Fruit fly (Drosophila melanogaster) whole organism, embryonic: Measurements from ENCODE around the gene CG5515.

ENCODE experiments used
- Antp ChIP-seq: fragments of 200-800 bp; sonication (Bioruptor generic); optimal IDR thresholded peaks from 3 replicates; lab custom pipeline; 2016; ENCODE audit warnings: missing biosample characterization, missing genetic modification characterization
- Bteb2 ChIP-seq: fragments of 200-800 bp; sonication (Bioruptor generic); optimal IDR thresholded peaks from 2 replicates; lab custom pipeline; 2016; ENCODE audit warnings: missing biosample characterization, missing genetic modification characterization
- CG10321 ChIP-seq: fragments of 200-800 bp; sonication (Bioruptor generic); IDR thresholded peaks from 2 replicates; pipeline ENCODE4 v1.3.6; 2022; ENCODE audit warnings: missing biosample characterization, missing genetic modification characterization
- CG11398 ChIP-seq: fragments of 200-800 bp; sonication (Bioruptor generic); optimal IDR thresholded peaks from 2 replicates; lab custom pipeline; 2016; ENCODE audit warnings: missing biosample characterization, missing genetic modification characterization
- CG11456 ChIP-seq: fragments of 200-800 bp; sonication (Bioruptor generic); IDR thresholded peaks from 3 replicates; pipeline ENCODE4 v1.3.6; 2022; ENCODE audit warnings: missing biosample characterization, missing genetic modification characterization
- CG12104 ChIP-seq: fragments of 200-800 bp; sonication (Bioruptor generic); optimal IDR thresholded peaks from 3 replicates; lab custom pipeline; 2016; ENCODE audit warnings: missing biosample characterization, missing genetic modification characterization
- CG12236 ChIP-seq: fragments of 200-800 bp; sonication (Bioruptor generic); optimal IDR thresholded peaks from 2 replicates; lab custom pipeline; 2016; ENCODE audit warnings: missing biosample characterization, missing genetic modification characterization
- CG15601 ChIP-seq: fragments of 200-800 bp; sonication (Bioruptor generic); optimal IDR thresholded peaks from 3 replicates; lab custom pipeline; 2019; ENCODE audit warnings: missing biosample characterization, mild to moderate bottlenecking, missing genetic modification characterization, moderate library complexity
- CG1602 ChIP-seq: fragments of 200-800 bp; sonication (Bioruptor generic); optimal IDR thresholded peaks from 3 replicates; lab custom pipeline; 2016; ENCODE audit warnings: missing biosample characterization, missing genetic modification characterization
- CG16813 ChIP-seq: fragments of 200-800 bp; sonication (Bioruptor generic); IDR thresholded peaks from 3 replicates; pipeline ENCODE4 v1.3.6; 2022; ENCODE audit warnings: missing biosample characterization, missing genetic modification characterization; ENCODE audit not compliant: partially characterized antibody
- CG17328 ChIP-seq: fragments of 200-800 bp; sonication (Bioruptor generic); IDR thresholded peaks from 2 replicates; pipeline ENCODE4 v1.3.6; 2022; ENCODE audit warnings: missing biosample characterization, missing genetic modification characterization
- CG17361 ChIP-seq: fragments of 200-800 bp; sonication (Bioruptor generic); IDR thresholded peaks from 3 replicates; pipeline ENCODE4 v1.3.6; 2022; ENCODE audit warnings: missing biosample characterization, missing genetic modification characterization
- CG17612 ChIP-seq: fragments of 200-800 bp; sonication (Bioruptor generic); IDR thresholded peaks from 2 replicates; pipeline ENCODE4 v1.3.6; 2022; ENCODE audit warnings: missing biosample characterization, missing genetic modification characterization
- CG18599 ChIP-seq: fragments of 200-800 bp; sonication (Bioruptor generic); optimal IDR thresholded peaks from 3 replicates; lab custom pipeline; 2017; ENCODE audit warnings: missing biosample characterization, missing genetic modification characterization, mild to moderate bottlenecking, moderate library complexity, missing genetic modification reagents
- CG18764 ChIP-seq: fragments of 200-800 bp; sonication (Bioruptor generic); optimal IDR thresholded peaks from 3 replicates; lab custom pipeline; 2016; ENCODE audit warnings: missing biosample characterization, missing genetic modification characterization
- CG31224 ChIP-seq: fragments of 200-800 bp; sonication (Bioruptor generic); IDR thresholded peaks from 2 replicates; pipeline ENCODE4 v1.3.6; 2022; ENCODE audit warnings: missing biosample characterization, missing genetic modification characterization
- CG31441 ChIP-seq: fragments of 200-800 bp; sonication (Bioruptor generic); IDR thresholded peaks from 2 replicates; pipeline ENCODE4 v1.3.6; 2022; ENCODE audit warnings: missing biosample characterization, missing genetic modification characterization
- CG4328 ChIP-seq: fragments of 200-800 bp; sonication (Bioruptor generic); optimal IDR thresholded peaks from 3 replicates; lab custom pipeline; 2017; ENCODE audit warnings: missing biosample characterization, missing genetic modification reagents, missing genetic modification characterization
- CG5953 ChIP-seq: fragments of 200-800 bp; sonication (Bioruptor generic); IDR thresholded peaks from 2 replicates; pipeline ENCODE4 v1.3.6; 2022; ENCODE audit warnings: missing biosample characterization, missing genetic modification characterization
- CG8944 ChIP-seq: fragments of 200-800 bp; sonication (Bioruptor generic); optimal IDR thresholded peaks from 3 replicates; lab custom pipeline; 2016; ENCODE audit warnings: missing biosample characterization, missing genetic modification characterization
- CG9727 ChIP-seq: fragments of 200-800 bp; sonication (Bioruptor generic); optimal IDR thresholded peaks from 3 replicates; lab custom pipeline; 2017; ENCODE audit warnings: missing biosample characterization, mild to moderate bottlenecking, missing genetic modification characterization
- CG9932 ChIP-seq: fragments of 200-800 bp; sonication (Bioruptor generic); IDR thresholded peaks from 2 replicates; pipeline ENCODE4 v1.3.6; 2022; ENCODE audit warnings: missing biosample characterization, missing genetic modification characterization
- D ChIP-seq, 2 experiments: fragments of 200-800 bp in 1 of 2; fragments of >200 bp in 1 of 2; sonication (Bioruptor generic) in 1 of 2; optimal IDR thresholded peaks; 2 replicates in 1 of 2; 3 replicates in 1 of 2; lab custom pipeline; 2017; ENCODE audit warnings: mild to moderate bottlenecking in 1 of 2, missing biosample characterization in 1 of 2, missing genetic modification characterization in 1 of 2, missing genetic modification reagents in 1 of 2
- Dad ChIP-seq: fragments of 200-800 bp; sonication (Bioruptor generic); optimal IDR thresholded peaks from 3 replicates; lab custom pipeline; 2016; ENCODE audit warnings: missing biosample characterization, missing genetic modification characterization
- Doc3 ChIP-seq: fragments of 200-800 bp; sonication (Bioruptor generic); IDR thresholded peaks from 3 replicates; pipeline ENCODE4 v1.3.6; 2022; ENCODE audit warnings: missing biosample characterization, missing genetic modification characterization; ENCODE audit not compliant: partially characterized antibody
- Elba2 ChIP-seq: fragments of 200-800 bp; sonication (Bioruptor generic); optimal IDR thresholded peaks from 3 replicates; lab custom pipeline; 2016; ENCODE audit warnings: missing biosample characterization, missing genetic modification characterization
- Ets97D ChIP-seq: fragments of 200-800 bp; sonication (Bioruptor generic); optimal IDR thresholded peaks from 3 replicates; lab custom pipeline; 2016; ENCODE audit warnings: missing biosample characterization, missing genetic modification characterization
- Fer3 ChIP-seq: fragments of 200-800 bp; sonication (Bioruptor generic); optimal IDR thresholded peaks from 2 replicates; lab custom pipeline; 2018; ENCODE audit warnings: missing biosample characterization, mild to moderate bottlenecking, missing genetic modification characterization, moderate library complexity
- GATAe ChIP-seq: fragments of 200-800 bp; sonication (Bioruptor generic); conservative IDR thresholded peaks from 2 replicates; pipeline ENCODE4 v1.3.6; 2022; ENCODE audit warnings: missing biosample characterization, missing genetic modification characterization
- HLH4C ChIP-seq: fragments of 200-800 bp; sonication (Bioruptor generic); IDR thresholded peaks from 3 replicates; pipeline ENCODE4 v1.3.6; 2022; ENCODE audit warnings: missing biosample characterization, missing genetic modification characterization; ENCODE audit not compliant: partially characterized antibody
- Hmr ChIP-seq: fragments of 200-800 bp; sonication (Bioruptor generic); optimal IDR thresholded peaks from 3 replicates; lab custom pipeline; 2017; ENCODE audit warnings: mild to moderate bottlenecking, missing biosample characterization, missing genetic modification reagents, missing genetic modification characterization
- NC2β ChIP-seq: fragments of 200-800 bp; sonication (Bioruptor generic); optimal IDR thresholded peaks from 2 replicates; lab custom pipeline; 2016; ENCODE audit warnings: missing biosample characterization, missing genetic modification characterization
- Ptx1 ChIP-seq: fragments of 200-800 bp; sonication (Bioruptor generic); IDR thresholded peaks from 2 replicates; pipeline ENCODE4 v1.3.6; 2022; ENCODE audit warnings: missing biosample characterization, missing genetic modification characterization
- TFAM ChIP-seq: fragments of 200-800 bp; sonication (Bioruptor generic); optimal IDR thresholded peaks from 2 replicates; lab custom pipeline; 2017; ENCODE audit warnings: missing biosample characterization, missing genetic modification characterization, inconsistent platforms
- aop ChIP-seq: fragments of 200-800 bp; sonication (Bioruptor generic); IDR thresholded peaks from 2 replicates; pipeline ENCODE4 v1.3.6; 2022; ENCODE audit warnings: missing biosample characterization, missing genetic modification characterization
- ci ChIP-seq: fragments of 200-800 bp; sonication (Bioruptor generic); IDR thresholded peaks from 3 replicates; pipeline ENCODE4 v1.3.6; 2022; ENCODE audit warnings: missing biosample characterization, missing genetic modification characterization
- croc ChIP-seq: fragments of 200-800 bp; sonication (Bioruptor generic); conservative IDR thresholded peaks from 3 replicates; pipeline ENCODE4 v1.3.6; 2022; ENCODE audit warnings: missing biosample characterization, missing genetic modification characterization
- fru ChIP-seq: fragments of >200 bp; optimal IDR thresholded peaks from 2 replicates; lab custom pipeline; 2017
- gfzf ChIP-seq: fragments of 200-800 bp; sonication (Bioruptor generic); optimal IDR thresholded peaks from 2 replicates; lab custom pipeline; 2016; ENCODE audit warnings: missing biosample characterization, mild to moderate bottlenecking, missing genetic modification characterization, moderate library complexity
- her ChIP-seq: fragments of 200-800 bp; sonication (Bioruptor generic); optimal IDR thresholded peaks from 2 replicates; lab custom pipeline; 2016; ENCODE audit warnings: missing biosample characterization, missing genetic modification characterization
- ind ChIP-seq: fragments of 200-800 bp; sonication (Bioruptor generic); optimal IDR thresholded peaks from 3 replicates; lab custom pipeline; 2016; ENCODE audit warnings: missing biosample characterization, missing genetic modification characterization
- jigr1 ChIP-seq: fragments of 200-800 bp; sonication (Bioruptor generic); IDR thresholded peaks from 3 replicates; pipeline ENCODE4 v1.3.6; 2022; ENCODE audit warnings: missing biosample characterization, missing genetic modification characterization
- klu ChIP-seq: fragments of 200-800 bp; sonication (Bioruptor generic); IDR thresholded peaks from 2 replicates; pipeline ENCODE4 v1.3.6; 2022; ENCODE audit warnings: missing biosample characterization, missing genetic modification characterization
- luna ChIP-seq: fragments of 200-800 bp; sonication (Bioruptor generic); optimal IDR thresholded peaks from 2 replicates; lab custom pipeline; 2016; ENCODE audit warnings: missing biosample characterization, missing genetic modification characterization
- pan ChIP-seq, 4 experiments: fragments of >200 bp in 3 of 4; fragments of 200-800 bp in 1 of 4; sonication (Bioruptor generic) in 1 of 4; optimal IDR thresholded peaks in 3 of 4; IDR thresholded peaks in 1 of 4; 2 replicates each; pipeline versions ENCODE4 v1.3.6 to Lab custom; 2017 to 2022; ENCODE audit warnings: missing biosample characterization in 2 of 4, missing genetic modification characterization in 2 of 4, mixed read lengths in 1 of 4
- tgo ChIP-seq: fragments of 200-800 bp; sonication (Bioruptor generic); IDR thresholded peaks from 3 replicates; pipeline ENCODE4 v1.3.6; 2022; ENCODE audit warnings: missing biosample characterization, missing genetic modification characterization
- toy ChIP-seq: fragments of 200-800 bp; sonication (Bioruptor generic); IDR thresholded peaks from 2 replicates; pipeline ENCODE4 v1.3.6; 2022; ENCODE audit warnings: missing biosample characterization, missing genetic modification characterization
- ttk ChIP-seq: fragments of 200-800 bp; sonication (Bioruptor generic); IDR thresholded peaks from 2 replicates; pipeline ENCODE4 v2.1.2; 2022; ENCODE audit warnings: missing biosample characterization, missing genetic modification characterization
- tup ChIP-seq: fragments of 200-800 bp; sonication (Bioruptor generic); optimal IDR thresholded peaks from 2 replicates; lab custom pipeline; 2016; ENCODE audit warnings: missing biosample characterization, mild to moderate bottlenecking, missing genetic modification characterization, moderate library complexity
- zen2 ChIP-seq: fragments of 200-800 bp; sonication (Bioruptor generic); IDR thresholded peaks from 3 replicates; pipeline ENCODE4 v1.3.6; 2022; ENCODE audit warnings: missing biosample characterization, missing genetic modification characterization; ENCODE audit not compliant: partially characterized antibody

The CG5515 gene

dm6 chr3R:24193373-24193879 lies 4.7 kb upstream of the CG5515 start, which contains the start of the genes SMC6 and CG6204 (continued):
- TF ChIP-seq CG15601 (tag; lab: Kevin White, UChicago): peak; percentile 87
- no peak for TF ChIP-seq HLH4C (GFP tag; lab: Robert Waterston, UW)
- peak; percentile 53 for TF ChIP-seq luna (GFP tag; lab: Kevin White, UChicago)
- TF ChIP-seq aop (GFP tag; lab: Robert Waterston, UW): peak; percentile 18; the same call in 1 of the 2 replicates
- peak; percentile 90 for TF ChIP-seq Bteb2 (GFP tag; lab: Kevin White, UChicago)
- TF ChIP-seq Ptx1 (GFP tag; lab: Robert Waterston, UW): peak; percentile 97
- TF ChIP-seq TFAM (GFP tag; lab: Kevin White, UChicago): peak; percentile 62
- peak; percentile 94 for TF ChIP-seq CG31441
- peak; percentile 33; the same call in 1 of the 3 replicates for TF ChIP-seq CG16813 (GFP tag; lab: Robert Waterston, UW)
- peak; percentile 97 for TF ChIP-seq CG9932
- TF ChIP-seq zen2 (GFP tag; lab: Robert Waterston, UW): no peak
- peak; percentile 75 for TF ChIP-seq CG17612 (GFP tag; lab: Robert Waterston, UW)
- peak; percentile 84 for TF ChIP-seq GATAe (GFP tag; lab: Robert Waterston, UW)
- TF ChIP-seq D (optimal IDR thresholded peaks at IDR 0.05; lab: Kevin White, UChicago): no peak
- peak; percentile 80 for TF ChIP-seq D (GFP tag; optimal IDR thresholded peaks at IDR 0.05; lab: Kevin White, UChicago)
- no peak for TF ChIP-seq fru (lab: Kevin White, UChicago)
- peak; percentile 78 for TF ChIP-seq CG5953 (GFP tag; lab: Robert Waterston, UW)
- peak; percentile 52 for TF ChIP-seq Ets97D (GFP tag; lab: Kevin White, UChicago)
- peak; percentile 92 for TF ChIP-seq CG18599
- peak; percentile 93 for TF ChIP-seq CG11456
- TF ChIP-seq pan (optimal IDR thresholded peaks at IDR 0.05; lab: Kevin White, UChicago): no peak
- peak in 1 of 2 experiments; percentile 96 for TF ChIP-seq pan (GFP tag; optimal IDR thresholded peaks at IDR 0.05 in 1 of 2, IDR thresholded peaks at IDR 0.05 in 1 of 2)
- TF ChIP-seq Doc3 (GFP tag; lab: Robert Waterston, UW): no peak
- TF ChIP-seq CG8944 (GFP tag; lab: Kevin White, UChicago): peak; percentile 70
- TF ChIP-seq CG12236: peak; percentile 66
- peak; percentile 89 for TF ChIP-seq ttk (GFP tag; lab: Robert Waterston, UW)
- TF ChIP-seq NC2β (GFP tag; lab: Kevin White, UChicago): peak; percentile 77
- TF ChIP-seq her: peak; percentile 44
- peak; percentile 78 for TF ChIP-seq Dad
- TF ChIP-seq Hmr: peak; percentile 94
- peak; percentile 95 for TF ChIP-seq ind
- peak; percentile 89 for TF ChIP-seq CG31224
- peak; percentile 87 for TF ChIP-seq toy
- peak; percentile 81 for TF ChIP-seq CG18764
- peak; percentile 71 for TF ChIP-seq Elba2 (GFP tag; lab: Kevin White, UChicago)
- TF ChIP-seq gfzf (GFP tag; lab: Kevin White, UChicago): peak; percentile 77
- TF ChIP-seq tgo (GFP tag; lab: Robert Waterston, UW): peak; percentile 95
- TF ChIP-seq Fer3 (tag; lab: Kevin White, UChicago): peak; percentile 97
- peak; percentile 92 for TF ChIP-seq CG17328 (GFP tag; lab: Robert Waterston, UW)
- TF ChIP-seq CG12104 (GFP tag; lab: Kevin White, UChicago): peak; percentile 83
- TF ChIP-seq CG17361 (GFP tag; lab: Robert Waterston, UW): peak; percentile 97
- TF ChIP-seq CG11398 (GFP tag; lab: Kevin White, UChicago): peak; percentile 52
- peak; percentile 92 for TF ChIP-seq ci (GFP tag; lab: Robert Waterston, UW)
- peak; percentile 85 for TF ChIP-seq croc (GFP tag; lab: Robert Waterston, UW)
- peak; percentile 82; the same call in 2 of the 3 replicates for TF ChIP-seq jigr1 (GFP tag; lab: Robert Waterston, UW)
- peak; percentile 93 for TF ChIP-seq klu (GFP tag; lab: Robert Waterston, UW)
- peak; percentile 88 for TF ChIP-seq CG4328 (GFP tag; lab: Kevin White, UChicago)
- peak; percentile 70 for TF ChIP-seq Antp (GFP tag; lab: Kevin White, UChicago)
- peak; percentile 52 for TF ChIP-seq tup (GFP tag; lab: Kevin White, UChicago)
- peak; percentile 93 for TF ChIP-seq CG1602 (GFP tag; lab: Kevin White, UChicago)
- peak; percentile 67; the same call in 1 of the 2 replicates for TF ChIP-seq CG10321
- peak; percentile 93 for TF ChIP-seq CG9727
